Fruit fly (Drosophila melanogaster) whole organism, embryonic: ENCODE results near the gene CG43402.

Source experiments
- Blimp-1 ChIP-seq: fragments of 200-800 bp; sonication (Bioruptor generic); optimal IDR thresholded peaks from 3 replicates; lab custom pipeline; 2018; ENCODE audit warnings: missing biosample characterization, missing genetic modification characterization, mild to moderate bottlenecking, moderate library complexity, missing genetic modification reagents
- CG10321 ChIP-seq: fragments of 200-800 bp; sonication (Bioruptor generic); IDR thresholded peaks from 2 replicates; pipeline ENCODE4 v1.3.6; 2022; ENCODE audit warnings: missing biosample characterization, missing genetic modification characterization
- CG11723 ChIP-seq: fragments of 200-800 bp; sonication (Bioruptor generic); optimal IDR thresholded peaks from 2 replicates; lab custom pipeline; 2017; ENCODE audit warnings: missing biosample characterization, mild to moderate bottlenecking, missing genetic modification characterization
- CG1233 ChIP-seq: fragments of 200-800 bp; sonication (Bioruptor generic); optimal IDR thresholded peaks from 4 replicates; lab custom pipeline; 2018; ENCODE audit warnings: missing biosample characterization, mild to moderate bottlenecking, missing genetic modification characterization
- CG13296 ChIP-seq: fragments of 200-800 bp; sonication (Bioruptor generic); optimal IDR thresholded peaks from 3 replicates; lab custom pipeline; 2018; ENCODE audit warnings: missing biosample characterization, mild to moderate bottlenecking, missing genetic modification characterization
- CG13424 ChIP-seq: fragments of 200-800 bp; sonication (Bioruptor generic); optimal IDR thresholded peaks from 2 replicates; lab custom pipeline; 2019; ENCODE audit warnings: missing biosample characterization, mild to moderate bottlenecking, missing genetic modification characterization, moderate library complexity
- CG13624 ChIP-seq: fragments of 200-800 bp; sonication (Bioruptor generic); optimal IDR thresholded peaks from 2 replicates; lab custom pipeline; 2016; ENCODE audit warnings: missing biosample characterization, missing genetic modification characterization
- CG13775 ChIP-seq: fragments of 200-800 bp; sonication (Bioruptor generic); optimal IDR thresholded peaks from 3 replicates; lab custom pipeline; 2017; ENCODE audit warnings: missing biosample characterization, mild to moderate bottlenecking, missing genetic modification characterization
- CG13894 ChIP-seq: fragments of 200-800 bp; sonication (Bioruptor generic); optimal IDR thresholded peaks from 3 replicates; lab custom pipeline; 2018; ENCODE audit warnings: missing biosample characterization, mild to moderate bottlenecking, missing genetic modification characterization, moderate library complexity
- CG14050 ChIP-seq: fragments of 200-800 bp; sonication (Bioruptor generic); IDR thresholded peaks from 3 replicates; pipeline ENCODE4 v1.3.6; 2022; ENCODE audit warnings: missing biosample characterization, missing genetic modification characterization
- CG14965 ChIP-seq: fragments of 200-800 bp; sonication (Bioruptor generic); optimal IDR thresholded peaks from 2 replicates; lab custom pipeline; 2016; ENCODE audit warnings: missing biosample characterization, missing genetic modification characterization, borderline replicate concordance
- CG15696 ChIP-seq: fragments of 200-800 bp; sonication (Bioruptor generic); optimal IDR thresholded peaks from 2 replicates; lab custom pipeline; 2019; ENCODE audit warnings: missing biosample characterization, mild to moderate bottlenecking, missing genetic modification characterization, moderate library complexity
- CG1792 ChIP-seq: fragments of 200-800 bp; sonication (Bioruptor generic); optimal IDR thresholded peaks from 2 replicates; lab custom pipeline; 2016; ENCODE audit warnings: missing biosample characterization, missing genetic modification characterization
- CG18619 ChIP-seq: fragments of 200-800 bp; sonication (Bioruptor generic); optimal IDR thresholded peaks from 3 replicates; lab custom pipeline; 2017; ENCODE audit warnings: missing biosample characterization, mild to moderate bottlenecking, missing genetic modification characterization
- CG2889 ChIP-seq: fragments of 200-800 bp; sonication (Bioruptor generic); IDR thresholded peaks from 3 replicates; pipeline ENCODE4 v1.3.6; 2022; ENCODE audit warnings: missing biosample characterization, missing genetic modification characterization
- CG3407 ChIP-seq: fragments of 200-800 bp; sonication (Bioruptor generic); optimal IDR thresholded peaks from 2 replicates; lab custom pipeline; 2018; ENCODE audit warnings: missing biosample characterization, mild to moderate bottlenecking, missing genetic modification characterization
- CG4820 ChIP-seq: fragments of 200-800 bp; sonication (Bioruptor generic); optimal IDR thresholded peaks from 3 replicates; lab custom pipeline; 2016; ENCODE audit warnings: missing biosample characterization, missing genetic modification characterization
- CG6272 ChIP-seq: fragments of 200-800 bp; sonication (Bioruptor generic); IDR thresholded peaks from 2 replicates; pipeline ENCODE4 v1.3.6; 2022; ENCODE audit warnings: missing biosample characterization, missing genetic modification characterization
- CG6765 ChIP-seq: fragments of 200-800 bp; sonication (Bioruptor generic); optimal IDR thresholded peaks from 3 replicates; lab custom pipeline; 2017; ENCODE audit warnings: missing biosample characterization, mild to moderate bottlenecking, missing genetic modification characterization
- CG6813 ChIP-seq: fragments of 200-800 bp; sonication (Bioruptor generic); optimal IDR thresholded peaks from 2 replicates; lab custom pipeline; 2017; ENCODE audit warnings: missing biosample characterization, missing genetic modification characterization, mild to moderate bottlenecking, moderate library complexity, missing genetic modification reagents
- CG7556 ChIP-seq: fragments of 200-800 bp; sonication (Bioruptor generic); optimal IDR thresholded peaks from 2 replicates; lab custom pipeline; 2017; ENCODE audit warnings: missing biosample characterization, mild to moderate bottlenecking, missing genetic modification characterization
- CG8944 ChIP-seq: fragments of 200-800 bp; sonication (Bioruptor generic); optimal IDR thresholded peaks from 3 replicates; lab custom pipeline; 2016; ENCODE audit warnings: missing biosample characterization, missing genetic modification characterization
- CG9215 ChIP-seq: fragments of 200-800 bp; sonication (Bioruptor generic); IDR thresholded peaks from 2 replicates; pipeline ENCODE4 v1.3.6; 2022; ENCODE audit warnings: missing biosample characterization, missing genetic modification characterization
- CG9437 ChIP-seq: fragments of 200-800 bp; sonication (Bioruptor generic); optimal IDR thresholded peaks from 2 replicates; lab custom pipeline; 2018; ENCODE audit warnings: missing biosample characterization, mild to moderate bottlenecking, missing genetic modification characterization
- D ChIP-seq, 2 experiments: fragments of 200-800 bp in 1 of 2; fragments of >200 bp in 1 of 2; sonication (Bioruptor generic) in 1 of 2; optimal IDR thresholded peaks; 2 replicates in 1 of 2; 3 replicates in 1 of 2; lab custom pipeline; 2017; ENCODE audit warnings: mild to moderate bottlenecking in 1 of 2, missing biosample characterization in 1 of 2, missing genetic modification characterization in 1 of 2, missing genetic modification reagents in 1 of 2
- Doc3 ChIP-seq: fragments of 200-800 bp; sonication (Bioruptor generic); IDR thresholded peaks from 3 replicates; pipeline ENCODE4 v1.3.6; 2022; ENCODE audit warnings: missing biosample characterization, missing genetic modification characterization; ENCODE audit not compliant: partially characterized antibody
- Fer2 ChIP-seq: fragments of 200-800 bp; sonication (Bioruptor generic); optimal IDR thresholded peaks from 2 replicates; lab custom pipeline; 2018; ENCODE audit warnings: missing biosample characterization, mild to moderate bottlenecking, missing genetic modification characterization, moderate library complexity
- H2.0 ChIP-seq: fragments of 200-800 bp; sonication (Bioruptor generic); IDR thresholded peaks from 2 replicates; pipeline ENCODE4 v1.3.6; 2022; ENCODE audit warnings: missing biosample characterization, missing genetic modification characterization
- HLH3B ChIP-seq: fragments of 200-800 bp; sonication (Bioruptor generic); IDR thresholded peaks from 2 replicates; pipeline ENCODE4 v1.3.6; 2022; ENCODE audit warnings: missing biosample characterization, missing genetic modification characterization
- HLH54F ChIP-seq: fragments of 200-800 bp; sonication (Bioruptor generic); optimal IDR thresholded peaks from 3 replicates; lab custom pipeline; 2016; ENCODE audit warnings: missing biosample characterization, missing genetic modification characterization
- Xbp1 ChIP-seq: fragments of 200-800 bp; sonication (Bioruptor generic); optimal IDR thresholded peaks from 3 replicates; lab custom pipeline; 2016; ENCODE audit warnings: missing biosample characterization, mild to moderate bottlenecking, missing genetic modification characterization
- ap ChIP-seq: fragments of 200-800 bp; sonication (Bioruptor generic); IDR thresholded peaks from 2 replicates; pipeline ENCODE4 v1.3.6; 2022; ENCODE audit warnings: missing biosample characterization, missing genetic modification characterization
- az2 ChIP-seq: fragments of 200-800 bp; sonication (Bioruptor generic); optimal IDR thresholded peaks from 3 replicates; lab custom pipeline; 2016; ENCODE audit warnings: missing biosample characterization, missing genetic modification characterization
- bigmax ChIP-seq: fragments of 200-800 bp; sonication (Bioruptor generic); optimal IDR thresholded peaks from 2 replicates; lab custom pipeline; 2018; ENCODE audit warnings: missing biosample characterization, mild to moderate bottlenecking, missing genetic modification characterization
- bsh ChIP-seq, 2 experiments: fragments of 200-800 bp; sonication (Bioruptor generic); optimal IDR thresholded peaks; 2 replicates each; lab custom pipeline; 2017 to 2018; ENCODE audit warnings: mild to moderate bottlenecking in 2 of 2, missing biosample characterization in 2 of 2, missing genetic modification characterization in 2 of 2, moderate library complexity in 1 of 2
- caup ChIP-seq: fragments of 200-800 bp; sonication (Bioruptor generic); optimal IDR thresholded peaks from 3 replicates; lab custom pipeline; 2017; ENCODE audit warnings: missing biosample characterization, mild to moderate bottlenecking, missing genetic modification characterization, moderate library complexity; ENCODE audit not compliant: severe bottlenecking
- chm ChIP-seq: fragments of 200-800 bp; sonication (Bioruptor generic); IDR thresholded peaks from 2 replicates; pipeline ENCODE4 v1.3.6; 2022; ENCODE audit warnings: missing biosample characterization, missing genetic modification characterization
- ci ChIP-seq: fragments of 200-800 bp; sonication (Bioruptor generic); IDR thresholded peaks from 3 replicates; pipeline ENCODE4 v1.3.6; 2022; ENCODE audit warnings: missing biosample characterization, missing genetic modification characterization
- corto ChIP-seq: fragments of 200-800 bp; sonication (Bioruptor generic); optimal IDR thresholded peaks from 2 replicates; lab custom pipeline; 2016; ENCODE audit warnings: missing biosample characterization, mild to moderate bottlenecking, missing genetic modification characterization, moderate library complexity
- dati ChIP-seq: fragments of 200-800 bp; sonication (Bioruptor generic); IDR thresholded peaks from 2 replicates; pipeline ENCODE4 v1.3.6; 2022; ENCODE audit warnings: missing biosample characterization, missing genetic modification characterization
- gro ChIP-seq: fragments of 200-800 bp; sonication (Bioruptor generic); optimal IDR thresholded peaks from 2 replicates; lab custom pipeline; 2016; ENCODE audit warnings: missing biosample characterization, missing genetic modification characterization
- kah ChIP-seq: fragments of 200-800 bp; sonication (Bioruptor generic); optimal IDR thresholded peaks from 2 replicates; lab custom pipeline; 2018; ENCODE audit warnings: missing biosample characterization, mild to moderate bottlenecking, missing genetic modification characterization
- lmd ChIP-seq: fragments of 200-800 bp; sonication (Bioruptor generic); IDR thresholded peaks from 2 replicates; pipeline ENCODE4 v1.3.6; 2022; ENCODE audit warnings: missing biosample characterization, missing genetic modification characterization
- maf-S ChIP-seq: fragments of 200-800 bp; sonication (Bioruptor generic); optimal IDR thresholded peaks from 2 replicates; lab custom pipeline; 2016; ENCODE audit warnings: missing biosample characterization, missing genetic modification characterization
- nau ChIP-seq: fragments of 200-800 bp; sonication (Bioruptor generic); optimal IDR thresholded peaks from 3 replicates; lab custom pipeline; 2017; ENCODE audit warnings: missing biosample characterization, mild to moderate bottlenecking, missing genetic modification characterization, missing genetic modification reagents
- pan ChIP-seq, 4 experiments: fragments of >200 bp in 3 of 4; fragments of 200-800 bp in 1 of 4; sonication (Bioruptor generic) in 1 of 4; optimal IDR thresholded peaks in 3 of 4; IDR thresholded peaks in 1 of 4; 2 replicates each; pipeline versions ENCODE4 v1.3.6 to Lab custom; 2017 to 2022; ENCODE audit warnings: missing biosample characterization in 2 of 4, missing genetic modification characterization in 2 of 4, mixed read lengths in 1 of 4
- ro ChIP-seq: fragments of 200-800 bp; sonication (Bioruptor generic); IDR thresholded peaks from 2 replicates; pipeline ENCODE4 v1.3.6; 2022; ENCODE audit warnings: missing biosample characterization, missing genetic modification characterization
- vnd ChIP-seq: fragments of 200-800 bp; sonication (Bioruptor generic); IDR thresholded peaks from 3 replicates; pipeline ENCODE4 v1.3.6; 2022; ENCODE audit warnings: missing biosample characterization, missing genetic modification characterization; ENCODE audit not compliant: partially characterized antibody

The CG43402 gene

DNA sequence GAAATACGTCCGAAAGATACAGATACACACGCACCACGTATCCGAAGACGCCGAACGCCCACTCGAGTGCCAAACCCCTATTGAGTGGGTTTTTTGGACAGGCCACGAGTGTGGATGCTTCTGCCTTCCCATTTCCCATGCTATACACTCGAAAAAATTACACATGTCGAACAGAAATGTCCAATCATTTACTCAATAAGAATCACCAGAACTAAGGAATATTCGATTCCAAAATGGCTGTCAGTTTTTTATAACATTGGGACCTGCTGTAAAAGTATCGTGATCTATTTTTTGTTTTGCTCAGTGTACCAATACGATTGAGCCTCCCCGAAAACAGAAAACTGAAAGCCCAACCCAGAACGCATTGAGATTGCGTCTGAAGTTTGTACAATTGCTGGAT, 19.7 kb upstream of the CG43402 start (continued):
- no peak for TF ChIP-seq kah
- peak; percentile 89 for TF ChIP-seq chm (GFP tag; lab: Robert Waterston, UW)
- peak; percentile 25; the same call in 1 of the 2 replicates for TF ChIP-seq CG9215 (GFP tag; lab: Robert Waterston, UW)
- TF ChIP-seq CG6765 (GFP tag; lab: Kevin White, UChicago), result no peak
- peak; percentile 49 for TF ChIP-seq CG3407
- TF ChIP-seq pan (optimal IDR thresholded peaks at IDR 0.05; lab: Kevin White, UChicago), result no peak
- TF ChIP-seq pan (GFP tag; optimal IDR thresholded peaks at IDR 0.05 in 1 of 2, IDR thresholded peaks at IDR 0.05 in 1 of 2), result peak in 1 of 2 experiments; percentile 82
- peak; percentile 81 for TF ChIP-seq CG1792 (GFP tag; lab: Kevin White, UChicago)
- peak; percentile 67 for TF ChIP-seq CG6813
- TF ChIP-seq Fer2 (tag; lab: Kevin White, UChicago), result peak; percentile 7
- TF ChIP-seq CG13894, result no peak
- TF ChIP-seq az2 (GFP tag; lab: Kevin White, UChicago), result peak; percentile 89
- peak; percentile 72 for TF ChIP-seq maf-S (GFP tag; lab: Kevin White, UChicago)
- peak; percentile 76 for TF ChIP-seq CG15696 (tag; lab: Kevin White, UChicago)
- peak; percentile 85 for TF ChIP-seq ci (GFP tag; lab: Robert Waterston, UW)
- no peak for TF ChIP-seq vnd (GFP tag; lab: Robert Waterston, UW)
- TF ChIP-seq CG4820, result peak; percentile 88
- 0 out of 2 replicates have a peak, but pooled peaks have one; percentile 11 for TF ChIP-seq ro (GFP tag; lab: Robert Waterston, UW)
- TF ChIP-seq ap (GFP tag; lab: Robert Waterston, UW), result peak; percentile 33; the same call in 1 of the 2 replicates
- peak; percentile 50 for TF ChIP-seq CG9437 (GFP tag; lab: Kevin White, UChicago)
- peak; percentile 54 for TF ChIP-seq CG1233 (GFP tag; lab: Kevin White, UChicago)
- no peak for TF ChIP-seq corto (GFP tag; lab: Kevin White, UChicago)
- peak; percentile 76 for TF ChIP-seq HLH54F (GFP tag; lab: Kevin White, UChicago)
- peak; percentile 72 for TF ChIP-seq CG13775
- peak; percentile 62 for TF ChIP-seq caup (GFP tag; lab: Kevin White, UChicago)
- peak; percentile 82 for TF ChIP-seq CG13624 (GFP tag; lab: Kevin White, UChicago)
- peak; percentile 65 for TF ChIP-seq HLH3B (GFP tag; lab: Robert Waterston, UW)
- TF ChIP-seq D (optimal IDR thresholded peaks at IDR 0.05; lab: Kevin White, UChicago), result no peak
- TF ChIP-seq D (GFP tag; optimal IDR thresholded peaks at IDR 0.05; lab: Kevin White, UChicago), result peak; percentile 74
- peak; percentile 59 for TF ChIP-seq CG11723 (GFP tag; lab: Kevin White, UChicago)
- TF ChIP-seq CG6272, result peak; percentile 48
- peak; percentile 81 for TF ChIP-seq CG7556 (GFP tag; lab: Kevin White, UChicago)
- peak; percentile 56 for TF ChIP-seq CG18619 (GFP tag; lab: Kevin White, UChicago)
- TF ChIP-seq lmd (GFP tag; lab: Robert Waterston, UW), result peak; percentile 72
- no peak for TF ChIP-seq bigmax (GFP tag; lab: Kevin White, UChicago)
- peak; percentile 68 for TF ChIP-seq CG13424
- TF ChIP-seq CG10321 (GFP tag; lab: Robert Waterston, UW), result 0 out of 2 replicates have a peak, but pooled peaks have one; percentile 8
- 0 out of 3 replicates have a peak, but pooled peaks have one; percentile 16 for TF ChIP-seq CG2889 (GFP tag; lab: Robert Waterston, UW)
- peak; percentile 33 for TF ChIP-seq gro (GFP tag; lab: Kevin White, UChicago)
- TF ChIP-seq nau (GFP tag; lab: Kevin White, UChicago), result peak; percentile 67
- peak; percentile 66 for TF ChIP-seq CG8944 (GFP tag; lab: Kevin White, UChicago)
- peak; percentile 84 for TF ChIP-seq Xbp1 (GFP tag; lab: Kevin White, UChicago)
- no peak for TF ChIP-seq CG13296 (GFP tag; lab: Kevin White, UChicago)
- TF ChIP-seq dati (GFP tag; lab: Robert Waterston, UW), result peak; percentile 33; the same call in 1 of the 2 replicates
- TF ChIP-seq Doc3 (GFP tag; lab: Robert Waterston, UW), result no peak
- TF ChIP-seq bsh (GFP tag; optimal IDR thresholded peaks at IDR 0.05; lab: Kevin White, UChicago), result peak; percentile 5 to 92
- peak; percentile 60 for TF ChIP-seq H2.0
- TF ChIP-seq CG14050 (GFP tag; lab: Robert Waterston, UW), result peak; percentile 43; the same call in 2 of the 3 replicates
- TF ChIP-seq CG14965 (GFP tag; lab: Kevin White, UChicago), result peak; percentile 73
- peak; percentile 85 for TF ChIP-seq Blimp-1 (GFP tag; lab: Kevin White, UChicago)
